Worm (Caenorhabditis elegans): ENCODE results near the gene F21D9.2.

- no peak for TF ChIP-seq scrt-1 (GFP tag; IDR thresholded peaks at IDR 0.05)
- TF ChIP-seq hmg-4 (GFP tag; optimal IDR thresholded peaks at IDR 0.05): no peak
- TF ChIP-seq ama-1 (optimal IDR thresholded peaks at IDR 0.05): no peak
- TF ChIP-seq B0310.2 (tag; optimal IDR thresholded peaks at IDR 0.05): no peak
Measured at ce11 chrV:19211795-19212194, 50.5 kb downstream of the F21D9.2 start, which contains the start of gene nhr-79.

Measured in whole organism, early embryonic.